Fruit fly (Drosophila melanogaster): ENCODE data around the gene Fer1.

The Fer1 gene

dm6 chr3R:7102853-7103833 is 32.9 kb upstream of the Fer1 start:
- TF ChIP-seq Dll (optimal IDR thresholded peaks at IDR 0.05) = no peak
- TF ChIP-seq usp (GFP tag; optimal IDR thresholded peaks at IDR 0.05) = no peak
- TF ChIP-seq pan (optimal IDR thresholded peaks at IDR 0.05) = no peak
- TF ChIP-seq EcR (GFP tag; optimal IDR thresholded peaks at IDR 0.05) = no peak
- TF ChIP-seq psq (optimal IDR thresholded peaks at IDR 0.05) = no peak
- TF ChIP-seq CG8478 (optimal IDR thresholded peaks at IDR 0.05) = no peak

dm6 chr3R:7104308-7104707 is 31.7 kb upstream of the Fer1 start:
- TF ChIP-seq usp (GFP tag; optimal IDR thresholded peaks at IDR 0.05) (no peak), pan (optimal IDR thresholded peaks at IDR 0.05) (no peak), CG8478 (optimal IDR thresholded peaks at IDR 0.05) (no peak), psq (optimal IDR thresholded peaks at IDR 0.05) (no peak), Dll (optimal IDR thresholded peaks at IDR 0.05) (no peak), EcR (GFP tag; optimal IDR thresholded peaks at IDR 0.05) (no peak)

- peak; percentile 5 for TF ChIP-seq pan (optimal IDR thresholded peaks at IDR 0.05)
- TF ChIP-seq Dll (optimal IDR thresholded peaks at IDR 0.05) = no peak
- no peak for TF ChIP-seq psq (optimal IDR thresholded peaks at IDR 0.05)
- no peak for TF ChIP-seq CG8478 (optimal IDR thresholded peaks at IDR 0.05)
- no peak for TF ChIP-seq EcR (GFP tag; optimal IDR thresholded peaks at IDR 0.05)
- no peak for TF ChIP-seq usp (GFP tag; optimal IDR thresholded peaks at IDR 0.05)
Measured at dm6 chr3R:7105503-7106164, 30.4 kb upstream of the Fer1 start.

dm6 chr3R:7107713-7108588 is 28.1 kb upstream of the Fer1 start:
- peak; percentile 94 for TF ChIP-seq Dll (optimal IDR thresholded peaks at IDR 0.05)
- TF ChIP-seq CG8478 (optimal IDR thresholded peaks at IDR 0.05) = no peak
- TF ChIP-seq pan (optimal IDR thresholded peaks at IDR 0.05) = no peak
- TF ChIP-seq usp (GFP tag; optimal IDR thresholded peaks at IDR 0.05) = no peak
- peak in 1 of 2 experiments; percentile 95 for TF ChIP-seq EcR (GFP tag; optimal IDR thresholded peaks at IDR 0.05)

- no peak for TF ChIP-seq usp (GFP tag; optimal IDR thresholded peaks at IDR 0.05)
- no peak for TF ChIP-seq psq (optimal IDR thresholded peaks at IDR 0.05)
- TF ChIP-seq EcR (GFP tag; optimal IDR thresholded peaks at IDR 0.05) = no peak
- no peak for TF ChIP-seq Dll (optimal IDR thresholded peaks at IDR 0.05)
- no peak for TF ChIP-seq CG8478 (optimal IDR thresholded peaks at IDR 0.05)
- no peak for TF ChIP-seq pan (optimal IDR thresholded peaks at IDR 0.05)
Measured at dm6 chr3R:7108589-7109312, 27.3 kb upstream of the Fer1 start.

- peak in 1 of 2 experiments; percentile 59 for TF ChIP-seq EcR (GFP tag; optimal IDR thresholded peaks at IDR 0.05)
- no peak for TF ChIP-seq psq (optimal IDR thresholded peaks at IDR 0.05)
Measured at dm6 chr3R:7109760-7110303, 26.2 kb upstream of the Fer1 start.

- TF ChIP-seq CG8478 (optimal IDR thresholded peaks at IDR 0.05) = no peak
- no peak for TF ChIP-seq psq (optimal IDR thresholded peaks at IDR 0.05)
- no peak for TF ChIP-seq pan (optimal IDR thresholded peaks at IDR 0.05)
- no peak for TF ChIP-seq Dll (optimal IDR thresholded peaks at IDR 0.05)
- no peak for TF ChIP-seq usp (GFP tag; optimal IDR thresholded peaks at IDR 0.05)
- TF ChIP-seq EcR (GFP tag; optimal IDR thresholded peaks at IDR 0.05) = no peak
Measured at dm6 chr3R:7111206-7111858, 24.7 kb upstream of the Fer1 start.

dm6 chr3R:7112977-7113376 is 23.0 kb upstream of the Fer1 start:
- TF ChIP-seq usp (GFP tag; optimal IDR thresholded peaks at IDR 0.05) = no peak
- TF ChIP-seq Dll (optimal IDR thresholded peaks at IDR 0.05) = no peak
- TF ChIP-seq CG8478 (optimal IDR thresholded peaks at IDR 0.05) = no peak
- TF ChIP-seq psq (optimal IDR thresholded peaks at IDR 0.05) = no peak
- TF ChIP-seq pan (optimal IDR thresholded peaks at IDR 0.05) = no peak
- no peak for TF ChIP-seq EcR (GFP tag; optimal IDR thresholded peaks at IDR 0.05)

- TF ChIP-seq CG8478 (optimal IDR thresholded peaks at IDR 0.05) (no peak), pan (optimal IDR thresholded peaks at IDR 0.05) (no peak), EcR (GFP tag; optimal IDR thresholded peaks at IDR 0.05) (no peak), Dll (optimal IDR thresholded peaks at IDR 0.05) (no peak), usp (GFP tag; optimal IDR thresholded peaks at IDR 0.05) (no peak), psq (optimal IDR thresholded peaks at IDR 0.05) (no peak)
Measured at dm6 chr3R:7116511-7116910, 19.5 kb upstream of the Fer1 start.

dm6 chr3R:7117590-7117989 is 18.4 kb upstream of the Fer1 start, which contains the start of gene Mlp84B:
Mlp84B (minus strand) TSS chr3R:7117732.
- TF ChIP-seq pan (optimal IDR thresholded peaks at IDR 0.05) (no peak), EcR (GFP tag; optimal IDR thresholded peaks at IDR 0.05) (no peak), usp (GFP tag; optimal IDR thresholded peaks at IDR 0.05) (no peak), Dll (optimal IDR thresholded peaks at IDR 0.05) (no peak), CG8478 (optimal IDR thresholded peaks at IDR 0.05) (no peak), psq (optimal IDR thresholded peaks at IDR 0.05) (no peak)
